Worm (Caenorhabditis elegans) whole organism, L3 larva: ENCODE measurements around the gene Y45F10C.4.
"Not testable (repeated sequence)": the region's sequence is repeated elsewhere in the genome, so short reads cannot be mapped to it uniquely, and the experiment has no call there.

ENCODE experiments used
- aly-2 ChIP-seq: fragments of 150-350 bp; optimal IDR thresholded peaks from 2 replicates; lab custom pipeline; 2014; ENCODE audit warnings: missing biosample characterization, missing genetic modification characterization
- lin-39 ChIP-seq: fragments of 150-350 bp; optimal IDR thresholded peaks from 2 replicates; lab custom pipeline; 2018; ENCODE audit warnings: missing biosample characterization, missing genetic modification reagents, missing genetic modification characterization
- nhr-11 ChIP-seq: fragments of 150-350 bp; optimal IDR thresholded peaks from 2 replicates; lab custom pipeline; 2014; ENCODE audit warnings: missing biosample characterization, missing genetic modification characterization
- nhr-28 ChIP-seq: fragments of 150-350 bp; optimal IDR thresholded peaks from 2 replicates; lab custom pipeline; 2014; ENCODE audit warnings: missing biosample characterization, missing genetic modification characterization

DNA sequence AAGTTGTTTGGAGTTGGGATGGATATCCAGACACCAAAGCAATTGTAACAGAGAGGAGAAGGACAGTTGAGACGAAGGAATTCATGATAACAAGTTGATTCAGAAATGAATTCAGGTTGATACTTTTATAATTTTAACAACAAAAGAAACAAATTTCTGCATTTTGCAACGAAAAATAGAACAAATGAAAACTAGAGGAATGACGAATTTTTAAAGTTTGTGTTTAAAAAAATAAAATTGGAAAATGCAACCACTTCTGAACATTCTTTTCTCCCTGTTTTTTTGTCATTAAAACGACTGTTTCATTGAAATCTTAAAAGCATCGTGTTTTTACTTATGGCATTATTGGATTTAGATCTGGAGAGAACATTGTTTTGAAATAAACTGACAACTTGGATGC, 12.6 kb downstream of the Y45F10C.4 start, which contains the start of gene C08F11.12:
- TF ChIP-seq lin-39, nhr-11, nhr-28, aly-2 (tag; lab: Kevin White, UChicago): not testable (repeated sequence)
